Fruit fly (Drosophila melanogaster): ENCODE measurements around the gene pum.

Gene pum

dm6 chr3R:9126902-9127625, 110.4 kb downstream of the pum start (continued):
- TF ChIP-seq CG4404 (GFP tag; IDR thresholded peaks at IDR 0.05) (no peak), CG12391 (tag; optimal IDR thresholded peaks at IDR 0.05) (peak; percentile 17), zfh1 (GFP tag; IDR thresholded peaks at IDR 0.05) (peak; percentile 48; the same call in 1 of the 3 replicates), CG9797 (GFP tag; optimal IDR thresholded peaks at IDR 0.05) (no peak), h (optimal IDR thresholded peaks at IDR 0.05) (no peak), ttk (GFP tag; IDR thresholded peaks at IDR 0.05) (no peak), ab (GFP tag; optimal IDR thresholded peaks at IDR 0.05) (no peak), CG12155 (GFP tag; optimal IDR thresholded peaks at IDR 0.05) (no peak), CG13894 (tag; optimal IDR thresholded peaks at IDR 0.05) (no peak), Scr (GFP tag; IDR thresholded peaks at IDR 0.05; ENCODE audit: partially characterized antibody) (no peak), MBD-R2 (GFP tag; IDR thresholded peaks at IDR 0.05) (no peak), CG13624 (GFP tag; optimal IDR thresholded peaks at IDR 0.05) (no peak), cato (GFP tag; optimal IDR thresholded peaks at IDR 0.05; ENCODE audit: borderline replicate concordance) (no peak), CG1233 (GFP tag; optimal IDR thresholded peaks at IDR 0.05) (peak; percentile 74), wek (GFP tag; optimal IDR thresholded peaks at IDR 0.05) (peak; percentile 76), chm (GFP tag; IDR thresholded peaks at IDR 0.05) (peak; percentile 34; the same call in 1 of the 2 replicates), CG17829 (tag; optimal IDR thresholded peaks at IDR 0.05) (peak; percentile 32), CG12744 (GFP tag; optimal IDR thresholded peaks at IDR 0.05) (no peak), CG4424 (GFP tag; optimal IDR thresholded peaks at IDR 0.05) (peak; percentile 21), CG31441 (GFP tag; IDR thresholded peaks at IDR 0.05) (peak; percentile 68), az2 (GFP tag; optimal IDR thresholded peaks at IDR 0.05) (no peak), eyg (GFP tag; optimal IDR thresholded peaks at IDR 0.05) (peak; percentile 27), CG10321 (GFP tag; IDR thresholded peaks at IDR 0.05) (no peak), Hr51 (GFP tag; optimal IDR thresholded peaks at IDR 0.05) (peak in 1 of 2 experiments; percentile 28), pfk (GFP tag; optimal IDR thresholded peaks at IDR 0.05) (peak; percentile 62), fd64A (GFP tag; optimal IDR thresholded peaks at IDR 0.05) (peak; percentile 89), CG18262 (tag; optimal IDR thresholded peaks at IDR 0.05) (peak; percentile 70), Hmx (GFP tag; optimal IDR thresholded peaks at IDR 0.05) (no peak), Pdp1 (GFP tag; optimal IDR thresholded peaks at IDR 0.05) (no peak), ems (GFP tag; optimal IDR thresholded peaks at IDR 0.05) (peak; percentile 16), Camta (GFP tag; optimal IDR thresholded peaks at IDR 0.05) (peak; percentile 58), Ravus (GFP tag; IDR thresholded peaks at IDR 0.05) (no peak), inv (GFP tag; IDR thresholded peaks at IDR 0.05; ENCODE audit: partially characterized antibody) (no peak), Ets65A (GFP tag) (no peak), CG4617 (GFP tag; optimal IDR thresholded peaks at IDR 0.05; ENCODE audit: borderline replicate concordance) (no peak), HLH4C (GFP tag; IDR thresholded peaks at IDR 0.05; ENCODE audit: partially characterized antibody) (no peak), gfzf (GFP tag; optimal IDR thresholded peaks at IDR 0.05) (no peak), vnd (GFP tag; IDR thresholded peaks at IDR 0.05; ENCODE audit: partially characterized antibody) (no peak), CG17568 (GFP tag; optimal IDR thresholded peaks at IDR 0.05) (peak; percentile 45), Taf1 (GFP tag; IDR thresholded peaks at IDR 0.05) (no peak), sima (GFP tag; optimal IDR thresholded peaks at IDR 0.05) (no peak), usp (GFP tag; optimal IDR thresholded peaks at IDR 0.05) (no peak), D19B (GFP tag; optimal IDR thresholded peaks at IDR 0.05) (peak; percentile 33), tx (GFP tag; optimal IDR thresholded peaks at IDR 0.05) (no peak), Xrp1 (GFP tag; IDR thresholded peaks at IDR 0.05) (peak; percentile 72), CG9609 (GFP tag; optimal IDR thresholded peaks at IDR 0.05) (no peak), CG3281 (GFP tag; optimal IDR thresholded peaks at IDR 0.05) (peak; percentile 74), CG15514 (GFP tag; optimal IDR thresholded peaks at IDR 0.05) (peak; percentile 63), Myb (GFP tag; optimal IDR thresholded peaks at IDR 0.05) (peak; percentile 2), Sox100B (GFP tag; optimal IDR thresholded peaks at IDR 0.05) (peak; percentile 89)
